Worm (Caenorhabditis elegans) whole organism, L4 larva: ENCODE results near the gene tcl-2.

ENCODE experiments used
- F44E2.7 ChIP-seq: fragments of 200-800 bp; sonication (Bioruptor generic); IDR thresholded peaks from 2 replicates; pipeline ENCODE4 v2.1.2; 2022; ENCODE audit warnings: missing genetic modification characterization, missing compliant biosample characterization
- Y48G9A.11 ChIP-seq: fragments of 200-800 bp; sonication (Bioruptor generic); IDR thresholded peaks from 2 replicates; pipeline ENCODE4 v1.3.6; 2022; ENCODE audit warnings: missing genetic modification reagents, missing genetic modification characterization, missing compliant biosample characterization
- Y75B8A.6 ChIP-seq: fragments of 200-800 bp; sonication (Bioruptor generic); IDR thresholded peaks from 2 replicates; pipeline ENCODE4 v1.3.6; 2022; ENCODE audit warnings: missing genetic modification reagents, missing genetic modification characterization, missing compliant biosample characterization
- ZK337.2 ChIP-seq: fragments of 200-800 bp; sonication (Bioruptor generic); IDR thresholded peaks from 2 replicates; pipeline ENCODE4 v1.3.6; 2022; ENCODE audit warnings: missing genetic modification reagents, missing genetic modification characterization, missing compliant biosample characterization
- aha-1 ChIP-seq: fragments of 150-350 bp; peaks from one replicate; lab custom pipeline; 2014; ENCODE audit warnings: missing biosample characterization, missing genetic modification characterization
- aly-2 ChIP-seq: sonication (generic microtip); optimal IDR thresholded peaks from 2 replicates; lab custom pipeline; 2018; ENCODE audit warnings: missing biosample characterization, missing genetic modification characterization
- ces-1 ChIP-seq: fragments of 150-350 bp; sonication (generic microtip); optimal IDR thresholded peaks from 4 replicates; lab custom pipeline; 2014; ENCODE audit warnings: missing biosample characterization, missing genetic modification reagents, missing genetic modification characterization
- ctbp-1 ChIP-seq: fragments of 200-800 bp; sonication (Bioruptor generic); IDR thresholded peaks from 2 replicates; pipeline ENCODE4 v1.3.6; 2022; ENCODE audit warnings: missing genetic modification reagents, missing genetic modification characterization, missing compliant biosample characterization
- daf-16 ChIP-seq, 3 experiments: sonication (generic microtip); optimal IDR thresholded peaks; 2 replicates each; lab custom pipeline; 2016 to 2017; ENCODE audit warnings: missing genetic modification characterization in 3 of 3, missing genetic modification reagents in 3 of 3, mild to moderate bottlenecking in 2 of 3, missing compliant biosample characterization in 2 of 3, missing biosample characterization in 1 of 3, moderate library complexity in 1 of 3
- daf-8 ChIP-seq: fragments of 200-800 bp; sonication (Bioruptor generic); IDR thresholded peaks from 2 replicates; pipeline ENCODE4 v1.3.6; 2022; ENCODE audit warnings: missing genetic modification characterization, missing compliant biosample characterization
- dve-1 ChIP-seq: sonication (generic microtip); optimal IDR thresholded peaks from 2 replicates; lab custom pipeline; 2017; ENCODE audit warnings: antibody characterized with exemption, mild to moderate bottlenecking, missing genetic modification characterization, missing compliant biosample characterization; ENCODE audit not compliant: insufficient read depth
- egl-43 ChIP-seq: fragments of 200-800 bp; sonication (Bioruptor generic); IDR thresholded peaks from 2 replicates; pipeline ENCODE4 v1.3.6; 2022; ENCODE audit warnings: missing genetic modification reagents, missing genetic modification characterization, missing compliant biosample characterization
- fkh-10 ChIP-seq: fragments of 150-350 bp; optimal IDR thresholded peaks from 2 replicates; lab custom pipeline; 2014; ENCODE audit warnings: missing biosample characterization, missing genetic modification reagents, missing genetic modification characterization
- hif-1 ChIP-seq, 2 experiments: sonication (generic microtip); optimal IDR thresholded peaks; 2 replicates each; lab custom pipeline; 2016 to 2017; ENCODE audit warnings: missing compliant biosample characterization in 2 of 2, missing genetic modification characterization in 2 of 2, missing genetic modification reagents in 2 of 2, missing genotype in 2 of 2, mild to moderate bottlenecking in 1 of 2
- hlh-11 ChIP-seq: fragments of 200-800 bp; sonication (Bioruptor generic); optimal IDR thresholded peaks from 2 replicates; lab custom pipeline; 2018; ENCODE audit warnings: mild to moderate bottlenecking, missing genetic modification characterization, missing compliant biosample characterization
- hlh-30 ChIP-seq: sonication (generic microtip); optimal IDR thresholded peaks from 2 replicates; lab custom pipeline; 2017; ENCODE audit warnings: antibody characterized with exemption, mild to moderate bottlenecking, missing genetic modification characterization, missing compliant biosample characterization; ENCODE audit not compliant: insufficient read depth
- hmg-1.1 ChIP-seq: fragments of 200-800 bp; sonication (Bioruptor generic); IDR thresholded peaks from 2 replicates; pipeline ENCODE4 v1.3.6; 2022; ENCODE audit warnings: missing genetic modification reagents, missing genetic modification characterization, missing compliant biosample characterization
- lin-13 ChIP-seq: fragments of 150-350 bp; optimal IDR thresholded peaks from 2 replicates; lab custom pipeline; 2014; ENCODE audit warnings: missing biosample characterization, missing genetic modification reagents, missing genetic modification characterization
- lsy-2 ChIP-seq, 2 experiments: fragments of 150-350 bp in 1 of 2; sonication (generic microtip) in 1 of 2; optimal IDR thresholded peaks; 2 replicates each; lab custom pipeline; 2014 to 2017; ENCODE audit warnings: missing biosample characterization in 2 of 2, missing genetic modification characterization in 2 of 2
- mdl-1 ChIP-seq, 2 experiments: fragments of 150-350 bp in 1 of 2; sonication (generic microtip) in 1 of 2; optimal IDR thresholded peaks; 2 replicates each; lab custom pipeline; 2014 to 2017; ENCODE audit warnings: missing biosample characterization in 2 of 2, missing genetic modification characterization in 2 of 2
- mdt-29 ChIP-seq: fragments of 200-800 bp; sonication (Bioruptor generic); IDR thresholded peaks from 2 replicates; pipeline ENCODE4 v1.3.6; 2022; ENCODE audit warnings: missing genetic modification reagents, missing genetic modification characterization, missing compliant biosample characterization
- mep-1 ChIP-seq: fragments of 150-350 bp; sonication (generic microtip); optimal IDR thresholded peaks from 3 replicates; lab custom pipeline; 2014; ENCODE audit warnings: missing biosample characterization, missing genetic modification characterization
- mxl-2 ChIP-seq: fragments of 200-800 bp; sonication (Bioruptor generic); conservative IDR thresholded peaks from 2 replicates; pipeline ENCODE4 v1.3.6; 2022; ENCODE audit warnings: missing genetic modification reagents, missing genetic modification characterization, missing compliant biosample characterization
- mxl-3 ChIP-seq: fragments of 200-800 bp; sonication (Bioruptor generic); optimal IDR thresholded peaks from 2 replicates; lab custom pipeline; 2018; ENCODE audit warnings: mild to moderate bottlenecking, missing genetic modification characterization, missing compliant biosample characterization
- nhr-111 ChIP-seq: fragments of 200-800 bp; sonication (Bioruptor generic); optimal IDR thresholded peaks from 2 replicates; lab custom pipeline; 2018; ENCODE audit warnings: mild to moderate bottlenecking, missing genetic modification characterization, missing compliant biosample characterization
- nhr-237 ChIP-seq: sonication (generic microtip); optimal IDR thresholded peaks from 2 replicates; lab custom pipeline; 2017; ENCODE audit warnings: missing biosample characterization, missing genetic modification characterization
- nhr-48 ChIP-seq: sonication (generic microtip); optimal IDR thresholded peaks from 2 replicates; lab custom pipeline; 2016; ENCODE audit warnings: mild to moderate bottlenecking, missing genetic modification characterization, missing compliant biosample characterization
- php-3 ChIP-seq: fragments of 200-800 bp; sonication (Bioruptor generic); IDR thresholded peaks from 2 replicates; pipeline ENCODE4 v1.3.6; 2022; ENCODE audit warnings: missing genetic modification reagents, missing genetic modification characterization, missing compliant biosample characterization
- rbr-2 ChIP-seq: sonication (generic microtip); optimal IDR thresholded peaks from 2 replicates; lab custom pipeline; 2016; ENCODE audit warnings: missing genotype, missing genetic modification characterization, missing compliant biosample characterization
- saeg-2 ChIP-seq: fragments of 200-800 bp; sonication (Bioruptor generic); IDR thresholded peaks from 2 replicates; pipeline ENCODE4 v1.3.6; 2022; ENCODE audit warnings: missing genetic modification reagents, missing genetic modification characterization, missing compliant biosample characterization
- set-16 ChIP-seq: fragments of 200-800 bp; sonication (Bioruptor generic); IDR thresholded peaks from 2 replicates; pipeline ENCODE4 v1.3.6; 2022; ENCODE audit warnings: missing genetic modification reagents, missing genetic modification characterization, missing compliant biosample characterization
- unc-62 ChIP-seq, 3 experiments: fragments of 150-350 bp in 1 of 3; sonication (generic microtip); optimal IDR thresholded peaks in 2 of 3; peaks in 1 of 3; 1 replicate in 1 of 3; 2 replicates in 2 of 3; lab custom pipeline; 2014 to 2017; ENCODE audit warnings: missing biosample characterization in 3 of 3, missing genetic modification characterization in 3 of 3, missing genetic modification reagents in 3 of 3, missing genotype in 1 of 3
- ztf-7 ChIP-seq: fragments of 150-350 bp; optimal IDR thresholded peaks from 2 replicates; lab custom pipeline; 2014; ENCODE audit warnings: missing biosample characterization, missing genetic modification characterization

Gene tcl-2

DNA sequence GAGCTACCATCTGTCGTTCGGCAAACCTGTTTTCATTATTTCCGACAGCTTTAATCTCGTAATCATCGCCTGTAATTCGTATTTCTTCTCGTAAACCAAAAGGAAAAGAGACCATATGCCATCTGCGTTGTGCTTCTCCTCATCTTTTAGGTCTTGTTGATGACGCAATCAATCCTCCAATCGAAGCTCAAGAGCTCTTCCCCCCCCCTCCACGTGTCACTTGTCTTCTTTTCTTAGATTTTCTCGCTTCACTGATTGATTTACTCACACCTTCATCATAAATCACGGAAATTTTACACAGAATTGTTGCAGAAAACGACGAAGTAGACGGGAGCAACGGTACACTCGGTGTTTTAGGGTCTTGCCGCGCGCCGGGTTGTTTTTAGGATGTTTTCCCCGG lies at the start of gene tcl-2:
tcl-2 (plus strand) TSS at position 388 of the 400 bp plus-strand sequence.
- TF ChIP-seq ces-1 (GFP tag; lab: Kevin White, UChicago) = no peak
- TF ChIP-seq ctbp-1 (GFP tag; lab: Robert Waterston, UW) = no peak
- TF ChIP-seq mxl-2 = no peak
- TF ChIP-seq php-3 = no peak
- no peak for TF ChIP-seq Y75B8A.6 (GFP tag; lab: Robert Waterston, UW)
- TF ChIP-seq saeg-2 (GFP tag; lab: Robert Waterston, UW) = no peak
- TF ChIP-seq aly-2 (tag; lab: Kevin White, UChicago) = no peak
- no peak for TF ChIP-seq dve-1 (tag; lab: Kevin White, UChicago)
- TF ChIP-seq nhr-111 (GFP tag; lab: Kevin White, UChicago) = no peak

DNA sequence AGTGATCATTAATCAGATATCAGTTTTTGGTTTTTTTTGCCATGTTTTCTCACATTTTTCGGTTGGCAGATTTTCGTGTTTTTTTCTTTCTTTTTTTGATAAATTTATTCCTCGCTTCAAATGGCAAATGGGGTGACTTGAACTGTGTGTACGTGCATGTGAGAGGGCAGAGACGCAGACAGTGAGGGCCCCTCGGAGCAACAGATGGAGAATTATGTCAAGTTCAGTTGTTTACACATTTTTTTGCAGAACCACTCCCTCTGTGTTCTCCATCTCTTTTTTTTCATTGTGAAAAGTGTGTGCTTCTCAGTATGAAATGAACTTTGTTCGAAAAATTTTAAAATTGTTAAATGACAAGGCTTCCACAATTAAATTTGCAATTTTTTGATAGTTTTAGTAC lies 48.7 kb upstream of the tcl-2 start:
- peak; percentile 18 for TF ChIP-seq hlh-11 (tag; lab: Kevin White, UChicago)
- peak in 1 of 2 experiments; percentile 9 for TF ChIP-seq lsy-2 (tag; optimal IDR thresholded peaks at IDR 0.05; lab: Kevin White, UChicago)
- TF ChIP-seq hlh-30 (tag; lab: Kevin White, UChicago) = peak; percentile 34
- no peak for TF ChIP-seq daf-16 (GFP tag; optimal IDR thresholded peaks at IDR 0.05; lab: Kevin White, UChicago)
- peak; percentile 46 for TF ChIP-seq daf-16 (tag; optimal IDR thresholded peaks at IDR 0.05; lab: Kevin White, UChicago)
- no peak for TF ChIP-seq Y48G9A.11 (GFP tag; lab: Robert Waterston, UW)

DNA sequence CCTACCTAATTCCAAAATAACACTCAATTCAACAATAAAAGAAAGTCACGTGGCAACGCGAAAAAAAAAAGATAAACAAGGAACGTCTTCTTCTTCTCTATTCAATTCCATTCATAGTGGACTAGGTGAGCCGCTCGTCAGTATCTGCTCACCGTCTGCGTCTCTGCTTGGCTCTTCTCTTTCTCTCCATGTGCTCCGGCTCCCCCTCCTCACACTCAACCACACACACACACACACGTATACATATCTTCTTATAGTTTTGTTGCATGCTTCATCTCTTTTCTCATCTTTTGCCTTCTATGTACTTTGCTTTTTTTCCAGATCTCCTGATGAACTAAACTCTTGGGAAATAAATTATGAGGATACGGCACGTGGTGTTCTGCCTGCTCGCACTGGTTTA lies 46.8 kb upstream of the tcl-2 start, which contains the start of gene daf-1:
daf-1 (plus strand) TSS at position 322 of the 400 bp plus-strand sequence.
- TF ChIP-seq mdl-1 (tag; optimal IDR thresholded peaks at IDR 0.05; lab: Kevin White, UChicago) (peak in 1 of 2 experiments; percentile 89), ctbp-1 (GFP tag; lab: Robert Waterston, UW) (no peak), lsy-2 (tag; optimal IDR thresholded peaks at IDR 0.05; lab: Kevin White, UChicago) (peak in 1 of 2 experiments; percentile 38), ztf-7 (tag; lab: Kevin White, UChicago) (no peak), lin-13 (no peak), hlh-30 (tag; lab: Kevin White, UChicago) (peak; percentile 72), nhr-48 (tag; lab: Kevin White, UChicago) (no peak), daf-8 (no peak), mep-1 (tag; lab: Kevin White, UChicago) (peak; percentile 6), hmg-1.1 (peak; percentile 69; the same call in 1 of the 2 replicates), mdt-29 (GFP tag; lab: Robert Waterston, UW) (no peak), aha-1 (peak; percentile 29), unc-62 (GFP tag; optimal IDR thresholded peaks at IDR 0.05 in 1 of 2; lab: Kevin White, UChicago) (peak in 1 of 2 experiments; percentile 45), unc-62 (tag; optimal IDR thresholded peaks at IDR 0.05; lab: Kevin White, UChicago) (no peak), hif-1 (tag; optimal IDR thresholded peaks at IDR 0.05; lab: Kevin White, UChicago) (peak in 1 of 2 experiments; percentile 43), nhr-237 (tag; lab: Kevin White, UChicago) (no peak), rbr-2 (peak; percentile 27), hlh-11 (tag; lab: Kevin White, UChicago) (peak; percentile 23), fkh-10 (GFP tag; lab: Kevin White, UChicago) (peak; percentile 46), mxl-3 (GFP tag; lab: Kevin White, UChicago) (peak; percentile 19), dve-1 (tag; lab: Kevin White, UChicago) (peak; percentile 20)

DNA sequence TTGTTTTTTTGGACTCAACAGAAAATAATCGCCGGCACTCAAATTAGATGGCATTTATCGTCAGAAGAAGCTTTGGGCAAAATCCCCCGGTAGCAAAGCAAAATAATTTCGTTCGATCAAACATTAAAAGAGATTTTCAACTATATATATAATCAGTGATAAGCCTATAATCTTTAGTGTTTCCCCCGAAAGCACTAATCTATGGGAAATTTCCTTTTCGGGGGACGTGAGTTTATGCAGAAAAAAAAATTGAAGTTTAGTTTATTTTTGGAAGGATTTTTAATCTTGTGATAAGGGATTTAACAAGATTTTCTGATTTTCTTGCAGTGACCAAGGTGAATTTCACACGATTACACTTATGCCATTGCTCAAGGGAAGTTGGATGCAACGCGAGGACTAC lies 44.9 kb upstream of the tcl-2 start:
- TF ChIP-seq aha-1 = peak; percentile 15
- TF ChIP-seq php-3 = no peak

DNA sequence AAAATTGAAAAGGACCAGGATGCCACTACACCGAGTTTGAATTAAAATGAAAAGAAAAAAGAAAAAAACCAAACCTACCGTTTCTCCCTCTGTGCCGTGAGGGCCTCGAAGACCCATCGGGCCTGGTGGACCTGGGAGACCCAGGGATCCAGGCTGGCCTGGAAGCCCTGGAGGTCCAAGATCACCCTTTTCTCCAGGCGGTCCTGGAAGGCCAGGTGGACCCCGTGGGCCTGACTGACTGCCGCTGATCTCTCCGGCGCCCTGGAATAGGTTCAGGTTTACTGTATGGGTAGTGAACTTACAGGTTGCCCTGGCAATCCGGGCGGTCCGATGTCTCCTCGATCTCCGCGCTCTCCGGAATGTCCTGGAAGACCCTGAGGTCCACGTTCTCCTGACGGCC lies 39.2 kb upstream of the tcl-2 start:
- 0 out of 2 replicates have a peak, but pooled peaks have one; percentile 24 for TF ChIP-seq F44E2.7 (GFP tag; lab: Robert Waterston, UW)
- TF ChIP-seq set-16 (GFP tag; lab: Robert Waterston, UW) = peak; percentile 95
- TF ChIP-seq ZK337.2 = no peak
- 0 out of 2 replicates have a peak, but pooled peaks have one; percentile 12 for TF ChIP-seq egl-43 (GFP tag; lab: Robert Waterston, UW)
- peak; percentile 93 for TF ChIP-seq aha-1
